Worm (Caenorhabditis elegans): ENCODE measurements around the gene str-211.

DNA sequence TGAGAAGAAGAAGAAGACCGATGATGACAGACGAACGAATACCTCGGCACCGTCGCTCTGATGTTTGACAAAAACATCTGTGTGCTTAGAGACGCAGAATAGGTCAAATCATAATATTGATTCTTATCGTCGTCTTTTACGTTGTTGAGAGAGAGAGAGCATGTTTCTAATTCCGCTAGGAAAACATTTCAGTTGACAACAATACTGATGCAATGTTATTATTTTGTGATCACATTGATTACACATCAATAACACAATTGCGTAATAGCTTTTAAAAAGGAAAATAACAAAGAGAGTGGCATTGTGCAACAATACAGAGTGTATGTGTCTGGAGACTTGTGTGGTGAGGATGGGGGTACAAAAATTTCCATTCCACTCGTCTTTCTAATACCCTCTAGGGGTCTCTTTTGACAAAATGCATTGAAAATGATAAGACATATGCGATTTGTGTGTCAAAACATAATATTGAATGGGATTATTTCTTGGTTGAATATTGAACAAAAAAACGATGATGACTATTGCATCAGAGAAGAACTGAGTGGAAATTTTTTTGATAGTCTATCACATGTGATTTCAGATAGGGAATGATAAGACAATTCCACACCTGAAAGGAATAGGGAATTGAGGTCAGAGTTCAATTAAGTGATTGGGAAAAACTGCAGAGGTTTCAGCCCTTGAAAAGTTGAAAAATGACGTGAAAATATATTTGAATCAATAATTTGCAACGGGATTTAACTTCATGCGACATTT, 20.7 kb upstream of the str-211 start:
- TF ChIP-seq him-1 (tag; optimal IDR thresholded peaks at IDR 0.05): no peak
- TF ChIP-seq dao-5 (tag; optimal IDR thresholded peaks at IDR 0.05): no peak
- no peak for TF ChIP-seq W03F9.2 (tag; optimal IDR thresholded peaks at IDR 0.05)

All from whole organism, L4/young adult.